Worm (Caenorhabditis elegans) whole organism, L1 larva: ENCODE results near the gene Y16B4A.2.
A peak's percentile ranks its signal among the peaks of the same experiment; 100 is the strongest.

ENCODE experiments used
- C16A3.4 ChIP-seq: fragments of 150-350 bp; optimal IDR thresholded peaks from 2 replicates; lab custom pipeline; 2014; ENCODE audit warnings: missing biosample characterization, missing genetic modification characterization
- C34B4.2 ChIP-seq: sonication (generic microtip); optimal IDR thresholded peaks from 2 replicates; lab custom pipeline; 2017; ENCODE audit warnings: mild to moderate bottlenecking, missing genetic modification characterization, missing compliant biosample characterization
- Y116A8C.19 ChIP-seq: sonication (generic microtip); optimal IDR thresholded peaks from 2 replicates; lab custom pipeline; 2016; ENCODE audit warnings: missing compliant biosample characterization, missing genetic modification characterization, borderline replicate concordance
- aly-2 ChIP-seq: fragments of 150-350 bp; optimal IDR thresholded peaks from 2 replicates; lab custom pipeline; 2014; ENCODE audit warnings: missing biosample characterization, missing genetic modification characterization
- ceh-88 ChIP-seq: fragments of 200-800 bp; sonication (Bioruptor generic); IDR thresholded peaks from 2 replicates; pipeline ENCODE4 v1.3.6; 2022; ENCODE audit warnings: missing genetic modification characterization, missing compliant biosample characterization
- ceh-90 ChIP-seq: sonication (generic microtip); optimal IDR thresholded peaks from 2 replicates; lab custom pipeline; 2016; ENCODE audit warnings: missing genetic modification characterization, missing compliant biosample characterization
- ces-1 ChIP-seq: fragments of 150-350 bp; optimal IDR thresholded peaks from 2 replicates; lab custom pipeline; 2014; ENCODE audit warnings: missing biosample characterization, missing genetic modification reagents, missing genetic modification characterization
- dsc-1 ChIP-seq: sonication (generic microtip); optimal IDR thresholded peaks from 2 replicates; lab custom pipeline; 2016; ENCODE audit warnings: mild to moderate bottlenecking, missing genetic modification characterization, missing compliant biosample characterization
- efl-1 ChIP-seq, 4 experiments: fragments of 150-350 bp; optimal IDR thresholded peaks in 3 of 4; peaks in 1 of 4; 1 replicate in 1 of 4; 2 replicates in 3 of 4; lab custom pipeline; 2014; ENCODE audit warnings: missing biosample characterization in 2 of 4, missing genetic modification characterization in 2 of 4, missing genetic modification reagents in 2 of 4
- egl-13 ChIP-seq: sonication (generic microtip); optimal IDR thresholded peaks from 2 replicates; lab custom pipeline; 2016; ENCODE audit warnings: missing genotype, missing genetic modification reagents, missing genetic modification characterization, missing compliant biosample characterization
- elt-2 ChIP-seq: sonication (generic microtip); optimal IDR thresholded peaks from 2 replicates; lab custom pipeline; 2016; ENCODE audit warnings: missing genetic modification characterization, mild to moderate bottlenecking, inconsistent platforms, missing compliant biosample characterization, missing genetic modification reagents
- ets-5 ChIP-seq: fragments of 200-800 bp; sonication (Bioruptor generic); IDR thresholded peaks from 2 replicates; pipeline ENCODE4 v1.3.6; 2022; ENCODE audit warnings: missing genetic modification characterization, missing compliant biosample characterization
- fkh-8 ChIP-seq: sonication (generic microtip); optimal IDR thresholded peaks from 2 replicates; lab custom pipeline; 2016; ENCODE audit warnings: mild to moderate bottlenecking, missing genetic modification characterization, missing compliant biosample characterization
- hlh-17 ChIP-seq: fragments of 200-800 bp; sonication (Bioruptor generic); optimal IDR thresholded peaks from 2 replicates; lab custom pipeline; 2018; ENCODE audit warnings: missing genetic modification characterization, mild to moderate bottlenecking, missing compliant biosample characterization, moderate library complexity, borderline replicate concordance
- irx-1 ChIP-seq: sonication (generic microtip); optimal IDR thresholded peaks from 2 replicates; lab custom pipeline; 2016; ENCODE audit warnings: missing genetic modification characterization, missing compliant biosample characterization
- isw-1 ChIP-seq: fragments of 200-800 bp; sonication (Bioruptor generic); IDR thresholded peaks from 2 replicates; pipeline ENCODE4 v1.3.6; 2022; ENCODE audit warnings: missing genetic modification characterization, missing compliant biosample characterization
- jun-1 ChIP-seq: fragments of 150-350 bp; optimal IDR thresholded peaks from 2 replicates; lab custom pipeline; 2014; ENCODE audit warnings: missing biosample characterization, missing genetic modification reagents, missing genetic modification characterization
- lin-14 ChIP-seq: fragments of 200-800 bp; sonication (Bioruptor generic); optimal IDR thresholded peaks from 2 replicates; lab custom pipeline; 2018; ENCODE audit warnings: mild to moderate bottlenecking, missing genetic modification characterization, moderate library complexity, missing compliant biosample characterization
- lin-39 ChIP-seq: fragments of 150-350 bp; optimal IDR thresholded peaks from 2 replicates; lab custom pipeline; 2014; ENCODE audit warnings: missing biosample characterization, missing genetic modification reagents, missing genetic modification characterization
- mab-9 ChIP-seq: fragments of 200-800 bp; sonication (Bioruptor generic); IDR thresholded peaks from 2 replicates; pipeline ENCODE4 v1.3.6; 2022; ENCODE audit warnings: missing genetic modification reagents, missing genetic modification characterization, missing compliant biosample characterization
- mep-1 ChIP-seq: fragments of 150-350 bp; optimal IDR thresholded peaks from 2 replicates; lab custom pipeline; 2014; ENCODE audit warnings: missing biosample characterization, missing genetic modification characterization
- nhr-28 ChIP-seq: fragments of 150-350 bp; optimal IDR thresholded peaks from 2 replicates; lab custom pipeline; 2014; ENCODE audit warnings: missing biosample characterization, missing genetic modification characterization
- nhr-47 ChIP-seq: sonication (generic microtip); optimal IDR thresholded peaks from 2 replicates; lab custom pipeline; 2016; ENCODE audit warnings: mild to moderate bottlenecking, missing genetic modification characterization, moderate library complexity, missing compliant biosample characterization
- nhr-84 ChIP-seq: sonication (generic microtip); optimal IDR thresholded peaks from 2 replicates; lab custom pipeline; 2017; ENCODE audit warnings: missing biosample characterization, missing genetic modification characterization
- nhr-85 ChIP-seq: sonication (generic microtip); peaks from one replicate; lab custom pipeline; 2016; ENCODE audit warnings: missing genetic modification characterization, inconsistent platforms, missing compliant biosample characterization
- pqm-1 ChIP-seq: sonication (generic microtip); optimal IDR thresholded peaks from 3 replicates; lab custom pipeline; 2017; ENCODE audit warnings: missing biosample characterization, missing genetic modification characterization
- rnt-1 ChIP-seq: sonication (generic microtip); optimal IDR thresholded peaks from 2 replicates; lab custom pipeline; 2016; ENCODE audit warnings: mild to moderate bottlenecking, missing genetic modification characterization, moderate library complexity, missing compliant biosample characterization
- skn-1 ChIP-seq: fragments of 150-350 bp; optimal IDR thresholded peaks from 2 replicates; lab custom pipeline; 2014; ENCODE audit warnings: missing biosample characterization, missing genetic modification characterization
- snpc-4 ChIP-seq: fragments of 150-350 bp; optimal IDR thresholded peaks from 2 replicates; lab custom pipeline; 2014; ENCODE audit warnings: missing biosample characterization, missing genetic modification characterization
- tbx-2 ChIP-seq: sonication (generic microtip); optimal IDR thresholded peaks from 2 replicates; lab custom pipeline; 2016; ENCODE audit warnings: missing genetic modification characterization, missing compliant biosample characterization
- tlp-1 ChIP-seq: fragments of 150-350 bp; optimal IDR thresholded peaks from 2 replicates; lab custom pipeline; 2014; ENCODE audit warnings: missing biosample characterization, missing genetic modification characterization
- unc-130 ChIP-seq: fragments of 150-350 bp; optimal IDR thresholded peaks from 2 replicates; lab custom pipeline; 2017; ENCODE audit warnings: missing biosample characterization, missing genetic modification characterization, inconsistent platforms
- unc-30 ChIP-seq: sonication (generic microtip); optimal IDR thresholded peaks from 2 replicates; lab custom pipeline; 2017; ENCODE audit warnings: missing biosample characterization, missing genetic modification characterization
- zag-1 ChIP-seq: fragments of 150-350 bp; optimal IDR thresholded peaks from 2 replicates; lab custom pipeline; 2014; ENCODE audit warnings: missing biosample characterization, missing genetic modification characterization
- ztf-4 ChIP-seq: fragments of 150-350 bp; optimal IDR thresholded peaks from 2 replicates; lab custom pipeline; 2014; ENCODE audit warnings: missing biosample characterization, missing genetic modification characterization

The Y16B4A.2 gene

DNA sequence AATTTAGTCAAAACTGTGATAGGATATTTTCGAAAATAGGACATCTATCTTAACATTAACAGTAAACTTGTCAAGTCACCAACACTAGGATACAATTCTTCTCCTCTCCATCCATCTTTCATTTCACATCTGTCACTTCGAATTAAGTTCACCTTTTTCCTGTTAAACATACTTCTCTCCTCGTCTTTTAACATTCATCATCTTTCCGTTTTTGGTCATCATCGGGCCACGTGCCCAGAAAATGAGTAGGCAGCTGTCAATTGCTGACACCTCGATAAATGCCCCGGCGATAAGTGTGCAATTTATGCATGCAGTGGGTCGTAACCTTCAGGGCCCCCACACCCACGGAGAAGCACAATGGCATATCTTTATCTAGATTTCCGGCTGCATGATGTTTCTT lies 8.5 kb upstream of the Y16B4A.2 start (continued):
- TF ChIP-seq ets-5 (GFP tag; lab: Robert Waterston, UW): no peak
- no peak for TF ChIP-seq nhr-28

DNA sequence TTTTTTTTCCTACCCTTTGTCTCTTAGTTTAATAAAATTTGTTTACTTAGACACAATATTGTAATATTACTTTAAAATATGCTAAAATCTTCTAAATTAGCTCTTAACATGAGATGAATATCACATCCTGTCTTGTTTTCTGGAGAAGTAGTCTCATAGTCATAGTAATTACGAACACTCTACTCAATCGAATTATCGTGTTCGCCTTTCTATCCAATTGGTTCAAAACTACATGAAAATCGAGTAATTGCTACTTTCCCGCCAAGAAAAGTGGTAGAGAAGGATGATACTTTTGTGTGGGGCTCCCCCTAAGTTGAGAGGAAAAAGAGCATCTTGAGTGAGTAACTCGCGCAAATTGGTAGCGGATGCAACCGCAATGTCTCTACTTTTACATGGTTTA lies 6.5 kb upstream of the Y16B4A.2 start:
- peak; percentile 34 for TF ChIP-seq dsc-1 (tag; lab: Kevin White, UChicago)
- TF ChIP-seq fkh-8 (tag; lab: Kevin White, UChicago): no peak
- no peak for TF ChIP-seq ztf-4 (tag; lab: Kevin White, UChicago)
- no peak for TF ChIP-seq ceh-88 (GFP tag; lab: Robert Waterston, UW)

DNA sequence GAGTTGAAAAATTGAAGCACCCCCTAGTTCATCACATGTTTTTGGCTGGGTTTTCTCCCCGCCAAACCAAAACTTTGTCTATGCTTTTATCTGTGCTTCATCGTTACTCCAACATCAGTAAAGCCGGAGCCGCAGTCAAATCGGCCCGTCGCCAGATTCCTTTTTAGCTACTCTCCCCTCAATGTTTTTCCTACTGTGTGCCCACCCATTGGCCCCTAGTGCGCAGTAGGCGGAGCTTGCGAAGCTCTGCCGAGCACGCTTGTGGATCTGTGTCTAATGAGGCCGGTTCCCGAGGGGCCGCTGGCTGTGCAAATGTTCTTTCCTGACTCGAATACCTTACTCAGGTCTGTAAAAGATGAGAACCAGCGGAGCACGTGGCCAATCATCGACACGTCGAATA lies 4.7 kb upstream of the Y16B4A.2 start:
- TF ChIP-seq nhr-28: no peak
- peak; percentile 21 for TF ChIP-seq tbx-2 (tag; lab: Kevin White, UChicago)
- no peak for TF ChIP-seq lin-39
- no peak for TF ChIP-seq efl-1 (optimal IDR thresholded peaks at IDR 0.05; lab: Kevin White, UChicago)
- peak in 1 of 2 experiments; percentile 93 for TF ChIP-seq efl-1 (GFP tag; optimal IDR thresholded peaks at IDR 0.05 in 1 of 2; lab: Kevin White, UChicago)
- TF ChIP-seq rnt-1 (tag; lab: Kevin White, UChicago): no peak
- no peak for TF ChIP-seq C16A3.4
- TF ChIP-seq isw-1 (GFP tag; lab: Robert Waterston, UW): no peak
- TF ChIP-seq lin-14: peak; percentile 37

DNA sequence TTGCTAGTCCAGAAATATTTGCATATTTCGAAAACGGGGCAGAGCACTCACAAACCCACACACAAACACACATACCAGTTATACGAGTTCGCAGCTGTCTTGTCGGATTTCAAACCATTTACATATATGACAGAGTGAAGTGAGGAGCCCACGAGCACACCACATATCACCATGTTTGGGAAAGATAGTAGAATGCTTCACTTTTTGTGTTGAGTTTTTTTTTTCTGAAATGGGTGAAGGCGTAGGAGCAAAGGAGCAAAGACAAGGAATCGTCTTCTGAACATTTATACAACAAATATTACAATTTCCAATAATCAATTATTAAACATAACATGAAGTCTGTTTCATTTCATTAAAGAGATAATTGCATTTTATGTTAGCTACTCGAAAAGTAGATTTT lies 3.6 kb upstream of the Y16B4A.2 start:
- no peak for TF ChIP-seq aly-2 (tag; lab: Kevin White, UChicago)
- no peak for TF ChIP-seq nhr-84 (tag; lab: Kevin White, UChicago)
- TF ChIP-seq irx-1 (tag; lab: Kevin White, UChicago): no peak
- TF ChIP-seq hlh-17 (GFP tag; lab: Kevin White, UChicago): no peak
- no peak for TF ChIP-seq ces-1 (GFP tag; lab: Kevin White, UChicago)
- no peak for TF ChIP-seq tlp-1 (tag; lab: Kevin White, UChicago)
- no peak for TF ChIP-seq pqm-1
- TF ChIP-seq jun-1 (tag; lab: Kevin White, UChicago): no peak
- TF ChIP-seq mep-1 (tag; lab: Kevin White, UChicago): no peak
- TF ChIP-seq skn-1: no peak
- no peak for TF ChIP-seq egl-13

DNA sequence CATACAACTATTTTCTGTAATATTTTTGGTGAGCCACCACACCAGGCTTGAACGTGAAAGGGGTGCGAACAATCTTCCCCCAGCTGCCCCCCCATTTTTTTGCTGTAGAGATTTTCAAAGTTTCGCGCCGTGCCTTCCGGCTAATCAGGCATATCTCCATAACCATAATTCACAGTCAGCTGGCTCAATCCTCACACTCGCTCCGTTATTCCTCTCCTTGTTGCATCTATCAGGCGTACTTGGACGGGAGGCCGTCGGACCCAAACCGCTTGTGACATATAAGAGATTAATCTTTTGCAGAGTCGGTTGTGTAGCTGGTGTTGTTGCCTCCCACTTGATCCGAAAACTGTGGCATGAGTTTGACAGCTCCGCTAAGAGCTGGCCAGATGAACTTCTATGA lies 1.6 kb upstream of the Y16B4A.2 start, which contains the start of gene unc-3:
unc-3 (plus strand) TSS at position 301 of the 400 bp plus-strand sequence.
- no peak for TF ChIP-seq mab-9 (GFP tag; lab: Robert Waterston, UW)
- peak; percentile 36 for TF ChIP-seq nhr-85 (tag; lab: Kevin White, UChicago)

DNA sequence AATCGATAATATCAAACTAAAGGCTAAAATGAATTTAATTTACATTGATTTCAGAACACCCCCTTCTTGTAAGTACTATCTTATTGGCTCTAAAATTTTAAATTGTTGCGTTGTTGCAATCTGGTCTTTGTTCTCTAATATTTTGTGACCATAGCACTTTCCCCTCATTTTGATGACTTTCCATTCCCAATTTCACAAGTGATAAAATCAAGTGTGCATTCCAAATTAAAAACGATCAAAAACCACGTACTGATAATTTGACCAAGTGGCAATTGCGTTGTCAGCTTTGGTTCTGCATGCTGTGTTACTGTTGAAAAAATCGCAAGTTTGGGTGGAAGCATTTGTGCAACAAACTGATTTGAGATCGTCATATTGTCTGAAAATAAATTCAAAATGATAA lies 1.3 kb downstream of the Y16B4A.2 start:
- TF ChIP-seq elt-2: peak; percentile 16
- no peak for TF ChIP-seq hlh-17 (GFP tag; lab: Kevin White, UChicago)
- TF ChIP-seq, all 84 proteins: peak for 1

DNA sequence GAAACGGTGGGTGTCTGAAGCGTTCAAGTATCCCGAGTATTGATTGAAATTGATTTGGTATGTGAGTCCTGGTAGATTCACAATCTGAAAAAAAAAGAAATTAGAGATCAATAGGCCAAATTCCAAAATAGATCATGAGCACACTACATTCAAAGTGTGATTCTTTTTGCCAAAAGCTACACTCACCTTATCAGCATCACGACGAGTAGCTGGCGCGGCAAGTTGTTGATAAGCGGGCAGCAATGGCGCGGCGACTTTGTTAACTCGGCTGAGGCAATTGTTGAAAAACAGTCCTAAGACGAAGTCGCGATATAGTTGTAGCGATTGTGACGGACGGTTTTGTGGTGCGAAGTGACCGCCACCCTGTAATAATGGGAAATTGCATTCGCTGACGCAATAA lies 2.7 kb downstream of the Y16B4A.2 start:
- no peak for TF ChIP-seq ztf-4 (tag; lab: Kevin White, UChicago)
- TF ChIP-seq C34B4.2: no peak
- peak; percentile 66 for TF ChIP-seq elt-2
- no peak for TF ChIP-seq nhr-85 (tag; lab: Kevin White, UChicago)

DNA sequence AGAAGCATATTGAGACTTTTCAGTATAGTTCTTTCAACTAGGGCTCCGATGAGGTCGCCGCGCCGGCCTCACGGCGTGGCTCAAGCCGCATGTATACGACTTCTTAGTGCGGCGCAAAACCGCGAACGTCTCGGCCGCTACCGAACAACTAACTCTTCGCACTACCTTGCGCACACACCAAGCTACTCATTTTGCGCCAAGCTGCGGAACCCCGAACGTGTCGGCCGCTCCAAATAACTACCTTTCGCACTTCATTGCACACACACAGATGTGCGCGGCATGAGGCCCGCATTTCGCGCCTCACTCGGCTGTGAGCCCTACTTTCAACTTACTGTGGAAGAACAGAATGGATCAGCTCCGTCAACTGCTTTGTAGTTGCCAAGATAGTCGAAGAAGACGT lies 3.8 kb downstream of the Y16B4A.2 start:
- TF ChIP-seq ceh-90 (tag; lab: Kevin White, UChicago) (no peak), zag-1 (no peak), fkh-8 (tag; lab: Kevin White, UChicago) (no peak), nhr-47 (tag; lab: Kevin White, UChicago) (no peak), Y116A8C.19 (tag; lab: Kevin White, UChicago) (no peak), unc-30 (tag; lab: Kevin White, UChicago) (no peak), snpc-4 (tag; lab: Kevin White, UChicago) (no peak), unc-130 (tag; lab: Kevin White, UChicago) (no peak), egl-13 (no peak)
